Worm (Caenorhabditis elegans): ENCODE results near the gene F10G7.12.

DNA sequence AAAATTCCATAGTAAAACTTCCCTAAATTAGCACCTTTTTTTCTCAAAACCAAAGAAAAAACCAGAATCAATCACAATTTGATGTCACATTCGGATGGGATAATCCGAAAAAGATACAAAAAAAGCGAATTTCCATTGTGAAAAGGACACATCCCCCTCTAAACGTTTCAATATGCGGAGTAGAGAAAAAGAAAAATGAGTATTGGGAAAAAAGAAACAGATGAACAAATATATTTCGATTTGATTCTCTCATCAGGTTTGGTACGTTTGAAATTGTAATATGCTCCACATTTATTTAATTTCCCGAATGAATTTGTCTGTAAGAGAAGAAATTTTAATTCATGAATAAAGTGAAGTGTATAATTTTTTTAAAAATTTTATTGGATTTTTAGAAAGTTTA, 31.3 kb upstream of the F10G7.12 start:
- no peak for TF ChIP-seq zag-1 (tag; optimal IDR thresholded peaks at IDR 0.05)
- TF ChIP-seq nhr-43 (tag; optimal IDR thresholded peaks at IDR 0.05; ENCODE audit: poor library complexity, severe bottlenecking) = no peak
- TF ChIP-seq ztf-4 (tag; optimal IDR thresholded peaks at IDR 0.05) = no peak
- no peak for TF ChIP-seq elt-1 (tag; optimal IDR thresholded peaks at IDR 0.05)
- no peak for TF ChIP-seq skn-1 (tag; optimal IDR thresholded peaks at IDR 0.05)
- no peak for TF ChIP-seq ama-1 (optimal IDR thresholded peaks at IDR 0.05)
- no peak for TF ChIP-seq elt-3 (tag; optimal IDR thresholded peaks at IDR 0.05)

Data from whole organism, L3 larva.